Fruit fly (Drosophila melanogaster) whole organism, embryonic: ENCODE measurements around the gene dgt1.

Experiments
- Atf-2 ChIP-seq: fragments of 200-800 bp; sonication (Bioruptor generic); optimal IDR thresholded peaks from 2 replicates; lab custom pipeline; 2016; ENCODE audit warnings: missing biosample characterization, missing genetic modification characterization
- B-H1 ChIP-seq: fragments of 200-800 bp; sonication (Bioruptor generic); IDR thresholded peaks from 3 replicates; pipeline ENCODE4 v1.3.6; 2022; ENCODE audit warnings: missing biosample characterization, missing genetic modification characterization
- BEAF-32 ChIP-seq: fragments of 200-800 bp; sonication (Bioruptor generic); optimal IDR thresholded peaks from 3 replicates; lab custom pipeline; 2017; ENCODE audit warnings: missing biosample characterization, missing genetic modification characterization, mild to moderate bottlenecking, moderate library complexity, missing genetic modification reagents
- CG10543 ChIP-seq: fragments of 200-800 bp; sonication (Bioruptor generic); optimal IDR thresholded peaks from 3 replicates; lab custom pipeline; 2017; ENCODE audit warnings: missing biosample characterization, mild to moderate bottlenecking, missing genetic modification characterization, moderate library complexity
- CG11093 ChIP-seq: fragments of 200-800 bp; sonication (Bioruptor generic); IDR thresholded peaks from 3 replicates; pipeline ENCODE4 v1.3.6; 2022; ENCODE audit warnings: missing biosample characterization, missing genetic modification characterization
- CG12219 ChIP-seq: fragments of 200-800 bp; sonication (Bioruptor generic); optimal IDR thresholded peaks from 3 replicates; lab custom pipeline; 2018; ENCODE audit warnings: missing biosample characterization, mild to moderate bottlenecking, missing genetic modification characterization
- CG1233 ChIP-seq: fragments of 200-800 bp; sonication (Bioruptor generic); optimal IDR thresholded peaks from 4 replicates; lab custom pipeline; 2018; ENCODE audit warnings: missing biosample characterization, mild to moderate bottlenecking, missing genetic modification characterization
- CG12744 ChIP-seq: fragments of 200-800 bp; sonication (Bioruptor generic); optimal IDR thresholded peaks from 2 replicates; lab custom pipeline; 2016; ENCODE audit warnings: missing biosample characterization, missing genetic modification characterization
- CG13123 ChIP-seq: fragments of 200-800 bp; sonication (Bioruptor generic); optimal IDR thresholded peaks from 2 replicates; lab custom pipeline; 2016; ENCODE audit warnings: missing biosample characterization, missing genetic modification characterization
- CG13287 ChIP-seq: fragments of 200-800 bp; sonication (Bioruptor generic); IDR thresholded peaks from 2 replicates; pipeline ENCODE4 v1.3.6; 2022; ENCODE audit warnings: missing biosample characterization, missing genetic modification characterization; ENCODE audit not compliant: partially characterized antibody
- CG14710 ChIP-seq: fragments of 200-800 bp; sonication (Bioruptor generic); optimal IDR thresholded peaks from 3 replicates; lab custom pipeline; 2019; ENCODE audit warnings: missing biosample characterization, mild to moderate bottlenecking, missing genetic modification characterization, moderate library complexity
- CG15073 ChIP-seq: fragments of 200-800 bp; sonication (Bioruptor generic); optimal IDR thresholded peaks from 2 replicates; lab custom pipeline; 2016; ENCODE audit warnings: missing biosample characterization, missing genetic modification characterization
- CG15479 ChIP-seq: fragments of 200-800 bp; sonication (Bioruptor generic); optimal IDR thresholded peaks from 3 replicates; lab custom pipeline; 2019; ENCODE audit warnings: missing biosample characterization, mild to moderate bottlenecking, missing genetic modification characterization, moderate library complexity
- CG1602 ChIP-seq: fragments of 200-800 bp; sonication (Bioruptor generic); optimal IDR thresholded peaks from 3 replicates; lab custom pipeline; 2016; ENCODE audit warnings: missing biosample characterization, missing genetic modification characterization
- CG1603 ChIP-seq: fragments of 200-800 bp; sonication (Bioruptor generic); optimal IDR thresholded peaks from 2 replicates; lab custom pipeline; 2019; ENCODE audit warnings: missing biosample characterization, mild to moderate bottlenecking, missing genetic modification characterization, moderate library complexity
- CG16863 ChIP-seq: fragments of 200-800 bp; sonication (Bioruptor generic); optimal IDR thresholded peaks from 3 replicates; lab custom pipeline; 2016; ENCODE audit warnings: missing biosample characterization, missing genetic modification characterization
- CG18476 ChIP-seq: fragments of 200-800 bp; sonication (Bioruptor generic); optimal IDR thresholded peaks from 2 replicates; lab custom pipeline; 2016; ENCODE audit warnings: missing biosample characterization, mild to moderate bottlenecking, missing genetic modification characterization
- CG18599 ChIP-seq: fragments of 200-800 bp; sonication (Bioruptor generic); optimal IDR thresholded peaks from 3 replicates; lab custom pipeline; 2017; ENCODE audit warnings: missing biosample characterization, missing genetic modification characterization, mild to moderate bottlenecking, moderate library complexity, missing genetic modification reagents
- CG31365 ChIP-seq: fragments of 200-800 bp; sonication (Bioruptor generic); optimal IDR thresholded peaks from 2 replicates; lab custom pipeline; 2018; ENCODE audit warnings: missing biosample characterization, mild to moderate bottlenecking, missing genetic modification characterization
- CG7987 ChIP-seq: fragments of 200-800 bp; sonication (Bioruptor generic); optimal IDR thresholded peaks from 2 replicates; lab custom pipeline; 2018; ENCODE audit warnings: missing biosample characterization, mild to moderate bottlenecking, missing genetic modification characterization, moderate library complexity
- CG9437 ChIP-seq: fragments of 200-800 bp; sonication (Bioruptor generic); optimal IDR thresholded peaks from 2 replicates; lab custom pipeline; 2018; ENCODE audit warnings: missing biosample characterization, mild to moderate bottlenecking, missing genetic modification characterization
- CG9797 ChIP-seq: fragments of 200-800 bp; sonication (Bioruptor generic); optimal IDR thresholded peaks from 3 replicates; lab custom pipeline; 2018; ENCODE audit warnings: missing biosample characterization, mild to moderate bottlenecking, missing genetic modification characterization
- CG9932 ChIP-seq: fragments of 200-800 bp; sonication (Bioruptor generic); IDR thresholded peaks from 2 replicates; pipeline ENCODE4 v1.3.6; 2022; ENCODE audit warnings: missing biosample characterization, missing genetic modification characterization
- Dp ChIP-seq: fragments of 200-800 bp; sonication (Bioruptor generic); optimal IDR thresholded peaks from 2 replicates; lab custom pipeline; 2018; ENCODE audit warnings: missing biosample characterization, mild to moderate bottlenecking, missing genetic modification characterization, moderate library complexity
- E2f1 ChIP-seq: fragments of 200-800 bp; sonication (Bioruptor generic); IDR thresholded peaks from 2 replicates; pipeline ENCODE4 v1.3.6; 2022; ENCODE audit warnings: missing biosample characterization, missing genetic modification characterization
- Fer1 ChIP-seq: fragments of 200-800 bp; sonication (Bioruptor generic); optimal IDR thresholded peaks from 2 replicates; lab custom pipeline; 2017; ENCODE audit warnings: missing biosample characterization, mild to moderate bottlenecking, missing genetic modification characterization
- HmgD ChIP-seq: fragments of 200-800 bp; sonication (Bioruptor generic); optimal IDR thresholded peaks from 3 replicates; lab custom pipeline; 2016; ENCODE audit warnings: missing biosample characterization, missing genetic modification characterization
- MTF-1 ChIP-seq: fragments of 200-800 bp; sonication (Bioruptor generic); optimal IDR thresholded peaks from 2 replicates; lab custom pipeline; 2018; ENCODE audit warnings: missing biosample characterization, mild to moderate bottlenecking, missing genetic modification characterization, borderline replicate concordance
- Myb ChIP-seq: fragments of 200-800 bp; sonication (Bioruptor generic); optimal IDR thresholded peaks from 2 replicates; lab custom pipeline; 2016; ENCODE audit warnings: missing biosample characterization, missing genetic modification characterization
- Nf-YB ChIP-seq: fragments of 200-800 bp; sonication (Bioruptor generic); optimal IDR thresholded peaks from 3 replicates; lab custom pipeline; 2019; ENCODE audit warnings: missing biosample characterization, mild to moderate bottlenecking, missing genetic modification characterization, moderate library complexity
- PHDP ChIP-seq: fragments of 200-800 bp; sonication (Bioruptor generic); optimal IDR thresholded peaks from 3 replicates; lab custom pipeline; 2018; ENCODE audit warnings: missing biosample characterization, mild to moderate bottlenecking, missing genetic modification characterization, moderate library complexity
- TFAM ChIP-seq: fragments of 200-800 bp; sonication (Bioruptor generic); optimal IDR thresholded peaks from 2 replicates; lab custom pipeline; 2017; ENCODE audit warnings: missing biosample characterization, missing genetic modification characterization, inconsistent platforms
- amos ChIP-seq: fragments of 200-800 bp; sonication (Bioruptor generic); IDR thresholded peaks from 2 replicates; pipeline ENCODE4 v1.3.6; 2022; ENCODE audit warnings: missing biosample characterization, missing genetic modification characterization; ENCODE audit not compliant: partially characterized antibody
- bigmax ChIP-seq: fragments of 200-800 bp; sonication (Bioruptor generic); optimal IDR thresholded peaks from 2 replicates; lab custom pipeline; 2018; ENCODE audit warnings: missing biosample characterization, mild to moderate bottlenecking, missing genetic modification characterization
- ewg ChIP-seq: fragments of 200-800 bp; sonication (Bioruptor generic); optimal IDR thresholded peaks from 3 replicates; lab custom pipeline; 2017; ENCODE audit warnings: mild to moderate bottlenecking, missing biosample characterization, missing genetic modification reagents, missing genetic modification characterization
- gfzf ChIP-seq: fragments of 200-800 bp; sonication (Bioruptor generic); optimal IDR thresholded peaks from 2 replicates; lab custom pipeline; 2016; ENCODE audit warnings: missing biosample characterization, mild to moderate bottlenecking, missing genetic modification characterization, moderate library complexity
- grau ChIP-seq: fragments of 200-800 bp; optimal IDR thresholded peaks from 3 replicates; lab custom pipeline; 2019; ENCODE audit warnings: missing biosample characterization, mild to moderate bottlenecking, missing genetic modification characterization, moderate library complexity
- gsb-n ChIP-seq: fragments of 200-800 bp; sonication (Bioruptor generic); optimal IDR thresholded peaks from 3 replicates; lab custom pipeline; 2018; ENCODE audit warnings: missing biosample characterization, mild to moderate bottlenecking, missing genetic modification characterization
- hbn ChIP-seq: fragments of 200-800 bp; sonication (Bioruptor generic); IDR thresholded peaks from 2 replicates; pipeline ENCODE4 v1.3.6; 2022; ENCODE audit warnings: missing biosample characterization, missing genetic modification characterization; ENCODE audit not compliant: partially characterized antibody
- hkb ChIP-seq, 2 experiments: fragments of 200-800 bp in 1 of 2; fragments of >200 bp in 1 of 2; sonication (Bioruptor generic) in 1 of 2; IDR thresholded peaks in 1 of 2; optimal IDR thresholded peaks in 1 of 2; 2 replicates each; pipeline versions ENCODE4 v1.3.6 to Lab custom; 2017 to 2022; ENCODE audit warnings: missing biosample characterization in 1 of 2, missing genetic modification characterization in 1 of 2
- jigr1 ChIP-seq: fragments of 200-800 bp; sonication (Bioruptor generic); IDR thresholded peaks from 3 replicates; pipeline ENCODE4 v1.3.6; 2022; ENCODE audit warnings: missing biosample characterization, missing genetic modification characterization
- lbe ChIP-seq: fragments of 200-800 bp; sonication (Bioruptor generic); optimal IDR thresholded peaks from 2 replicates; lab custom pipeline; 2016; ENCODE audit warnings: missing biosample characterization, mild to moderate bottlenecking, missing genetic modification characterization
- ranshi ChIP-seq: fragments of 200-800 bp; sonication (Bioruptor generic); IDR thresholded peaks from 2 replicates; pipeline ENCODE4 v1.3.6; 2022; ENCODE audit warnings: missing biosample characterization, missing genetic modification characterization
- row ChIP-seq: fragments of 200-800 bp; sonication (Bioruptor generic); IDR thresholded peaks from 3 replicates; pipeline ENCODE4 v1.3.6; 2022; ENCODE audit warnings: missing biosample characterization, missing genetic modification characterization
- sd ChIP-seq: fragments of 200-800 bp; sonication (Bioruptor generic); optimal IDR thresholded peaks from 3 replicates; lab custom pipeline; 2018; ENCODE audit warnings: missing biosample characterization, mild to moderate bottlenecking, missing genetic modification characterization, moderate library complexity
- sob ChIP-seq: fragments of 200-800 bp; sonication (Bioruptor generic); IDR thresholded peaks from 2 replicates; pipeline ENCODE4 v1.3.6; 2022; ENCODE audit warnings: missing biosample characterization, missing genetic modification characterization
- ssp ChIP-seq: fragments of 200-800 bp; sonication (Bioruptor generic); IDR thresholded peaks from 2 replicates; pipeline ENCODE4 v1.3.6; 2022; ENCODE audit warnings: missing biosample characterization, missing genetic modification characterization
- tio ChIP-seq: fragments of 200-800 bp; sonication (Bioruptor generic); optimal IDR thresholded peaks from 2 replicates; lab custom pipeline; 2017; ENCODE audit warnings: missing biosample characterization, missing genetic modification characterization, inconsistent platforms
- wor ChIP-seq: fragments of 200-800 bp; sonication (Bioruptor generic); IDR thresholded peaks from 2 replicates; pipeline ENCODE4 v1.3.6; 2022; ENCODE audit warnings: missing biosample characterization, missing genetic modification characterization
- zen ChIP-seq: fragments of 200-800 bp; sonication (Bioruptor generic); optimal IDR thresholded peaks from 3 replicates; lab custom pipeline; 2018; ENCODE audit warnings: missing biosample characterization, mild to moderate bottlenecking, missing genetic modification characterization, moderate library complexity

Gene dgt1

DNA sequence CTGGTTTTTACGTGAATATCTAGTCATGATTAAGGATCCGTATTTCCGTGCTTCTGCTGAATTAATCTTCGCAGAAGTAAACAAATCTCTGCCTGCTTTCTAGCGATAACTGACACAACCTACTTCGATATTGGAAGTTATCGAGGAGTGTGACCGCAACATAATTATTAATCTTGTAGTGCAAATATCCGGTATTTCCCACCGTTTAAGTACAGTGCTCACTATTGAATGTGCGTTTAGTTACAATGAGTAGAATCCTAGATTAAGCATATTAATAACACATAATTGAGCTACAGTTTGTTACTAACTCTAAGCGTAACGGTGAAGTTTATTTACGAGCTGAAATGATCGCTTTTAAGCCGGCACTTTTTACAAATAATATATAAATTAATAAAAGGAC, 2.5 kb upstream of the dgt1 start (continued):
- TF ChIP-seq sd (tag; lab: Kevin White, UChicago) (peak; percentile 27), hkb (optimal IDR thresholded peaks at IDR 0.05; lab: Kevin White, UChicago) (no peak), hkb (GFP tag; IDR thresholded peaks at IDR 0.05; lab: Robert Waterston, UW) (no peak; the same call in 1 of the 2 replicates), ssp (GFP tag; lab: Robert Waterston, UW) (peak; percentile 52), CG31365 (tag; lab: Kevin White, UChicago) (no peak), TFAM (no peak), Nf-YB (GFP tag; lab: Kevin White, UChicago) (no peak), CG7987 (GFP tag; lab: Kevin White, UChicago) (peak; percentile 52), PHDP (tag; lab: Kevin White, UChicago) (peak; percentile 54), row (GFP tag; lab: Robert Waterston, UW) (peak; percentile 83), CG15073 (GFP tag; lab: Kevin White, UChicago) (no peak), CG9932 (GFP tag; lab: Robert Waterston, UW) (peak; percentile 59), lbe (GFP tag; lab: Kevin White, UChicago) (peak; percentile 45), sob (GFP tag; lab: Robert Waterston, UW) (peak; percentile 74), CG12219 (GFP tag; lab: Kevin White, UChicago) (peak; percentile 28), E2f1 (GFP tag; lab: Robert Waterston, UW) (0 out of 2 replicates have a peak, but pooled peaks have one; percentile 35), MTF-1 (GFP tag; lab: Kevin White, UChicago) (peak; percentile 20), ranshi (GFP tag; lab: Robert Waterston, UW) (peak; percentile 43; the same call in 1 of the 2 replicates), CG10543 (GFP tag; lab: Kevin White, UChicago) (peak; percentile 42), CG12744 (GFP tag; lab: Kevin White, UChicago) (peak; percentile 10), tio (GFP tag; lab: Kevin White, UChicago) (no peak), CG13123 (GFP tag; lab: Kevin White, UChicago) (peak; percentile 20), CG1603 (tag; lab: Kevin White, UChicago) (peak; percentile 74), CG11093 (GFP tag; lab: Robert Waterston, UW) (no peak), CG18476 (GFP tag; lab: Kevin White, UChicago) (peak; percentile 21), B-H1 (GFP tag; lab: Robert Waterston, UW) (peak; percentile 48; the same call in 1 of the 3 replicates), Myb (GFP tag; lab: Kevin White, UChicago) (peak; percentile 42), amos (GFP tag; lab: Robert Waterston, UW) (peak; percentile 31; the same call in 1 of the 2 replicates), CG1602 (GFP tag; lab: Kevin White, UChicago) (peak; percentile 35), jigr1 (GFP tag; lab: Robert Waterston, UW) (no peak), hbn (GFP tag; lab: Robert Waterston, UW) (no peak), CG13287 (GFP tag; lab: Robert Waterston, UW) (peak; percentile 69), grau (tag; lab: Kevin White, UChicago) (peak; percentile 95), Fer1 (GFP tag; lab: Kevin White, UChicago) (peak; percentile 68), wor (no peak), CG1233 (peak; percentile 28), HmgD (GFP tag; lab: Kevin White, UChicago) (no peak)

DNA sequence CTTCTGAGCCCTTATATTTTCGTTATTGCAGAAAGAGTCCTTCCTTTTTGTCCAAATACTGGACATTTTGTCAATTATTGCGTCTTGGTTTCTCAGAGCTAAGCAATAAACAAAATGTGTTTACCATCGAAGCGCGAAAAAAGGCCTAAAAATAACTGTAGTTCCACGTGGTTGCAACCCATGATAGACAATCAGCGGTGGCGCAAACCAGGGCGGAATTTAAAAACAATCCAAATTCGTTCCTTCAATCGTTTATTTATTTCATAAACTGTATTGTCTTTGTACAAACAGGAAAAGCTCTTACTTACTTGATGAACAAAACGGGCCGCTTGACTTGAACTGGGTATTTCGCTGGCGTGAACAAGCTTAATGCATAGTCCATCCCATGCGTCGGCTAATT, 1.5 kb upstream of the dgt1 start, which contains the start of gene CG7824:
Gene CG7824, minus strand, starts transcription at position 131 of the 400 bp plus-strand sequence.
- TF ChIP-seq Atf-2 (GFP tag; lab: Kevin White, UChicago): no peak
- peak; percentile 23 for TF ChIP-seq CG14710 (tag; lab: Kevin White, UChicago)
- TF ChIP-seq bigmax (GFP tag; lab: Kevin White, UChicago): peak; percentile 31
- peak; percentile 91 for TF ChIP-seq gfzf (GFP tag; lab: Kevin White, UChicago)
- peak; percentile 33 for TF ChIP-seq BEAF-32
- TF ChIP-seq CG15479 (GFP tag; lab: Kevin White, UChicago): no peak
- TF ChIP-seq CG9437 (GFP tag; lab: Kevin White, UChicago): no peak
- peak; percentile 13 for TF ChIP-seq zen
- TF ChIP-seq CG18599 (GFP tag; lab: Kevin White, UChicago): no peak
- TF ChIP-seq Dp (GFP tag; lab: Kevin White, UChicago): peak; percentile 81
- peak; percentile 57 for TF ChIP-seq CG9797
- no peak for TF ChIP-seq CG16863 (GFP tag; lab: Kevin White, UChicago)
- TF ChIP-seq gsb-n (tag; lab: Kevin White, UChicago): no peak
- peak; percentile 34 for TF ChIP-seq ewg
